Fruit fly (Drosophila melanogaster) whole organism, pupa: ENCODE measurements around the gene CG15879.

Experiments used
- CG10348 ChIP-seq: fragments of 200-800 bp; sonication (Bioruptor generic); IDR thresholded peaks from 2 replicates; pipeline ENCODE4 v1.3.6; 2022; ENCODE audit warnings: missing biosample characterization, missing genetic modification characterization
- CG12605 ChIP-seq: fragments of 200-800 bp; sonication (Bioruptor generic); IDR thresholded peaks from 2 replicates; pipeline ENCODE4 v1.3.6; 2022; ENCODE audit warnings: missing biosample characterization, missing genetic modification characterization
- CG13204 ChIP-seq: fragments of 200-800 bp; sonication (Bioruptor generic); optimal IDR thresholded peaks from 2 replicates; lab custom pipeline; 2018; ENCODE audit warnings: missing biosample characterization, mild to moderate bottlenecking, missing genetic modification characterization, moderate library complexity
- CG14655 ChIP-seq: fragments of 200-800 bp; sonication (Bioruptor generic); optimal IDR thresholded peaks from 3 replicates; lab custom pipeline; 2017; ENCODE audit warnings: mild to moderate bottlenecking, missing biosample characterization, missing genetic modification reagents, missing genetic modification characterization
- CG15710 ChIP-seq: fragments of 200-800 bp; sonication (Bioruptor generic); optimal IDR thresholded peaks from 2 replicates; lab custom pipeline; 2018; ENCODE audit warnings: missing biosample characterization, mild to moderate bottlenecking, missing genetic modification characterization, moderate library complexity
- CG17806 ChIP-seq: fragments of 200-800 bp; sonication (Bioruptor generic); optimal IDR thresholded peaks from 2 replicates; lab custom pipeline; 2018; ENCODE audit warnings: missing biosample characterization, mild to moderate bottlenecking, missing genetic modification characterization, moderate library complexity
- CG32121 ChIP-seq: fragments of 200-800 bp; sonication (Bioruptor generic); IDR thresholded peaks from 2 replicates; pipeline ENCODE4 v1.3.6; 2022; ENCODE audit warnings: missing biosample characterization, missing genetic modification characterization
- CG34367 ChIP-seq: fragments of 200-800 bp; sonication (Bioruptor generic); optimal IDR thresholded peaks from 2 replicates; lab custom pipeline; 2018; ENCODE audit warnings: missing biosample characterization, mild to moderate bottlenecking, missing genetic modification characterization
- CG4496 ChIP-seq: fragments of 200-800 bp; sonication (Bioruptor generic); IDR thresholded peaks from 3 replicates; pipeline ENCODE4 v1.3.6; 2022; ENCODE audit warnings: missing biosample characterization, missing genetic modification characterization
- CG8159 ChIP-seq: fragments of 200-800 bp; sonication (Bioruptor generic); optimal IDR thresholded peaks from 3 replicates; lab custom pipeline; 2018; ENCODE audit warnings: missing biosample characterization, mild to moderate bottlenecking, missing genetic modification characterization, moderate library complexity
- CG8301 ChIP-seq: fragments of 200-800 bp; sonication (Bioruptor generic); optimal IDR thresholded peaks from 2 replicates; lab custom pipeline; 2018; ENCODE audit warnings: missing biosample characterization, mild to moderate bottlenecking, missing genetic modification characterization
- CG9948 ChIP-seq: fragments of 200-800 bp; sonication (Bioruptor generic); optimal IDR thresholded peaks from 2 replicates; lab custom pipeline; 2018; ENCODE audit warnings: missing biosample characterization, mild to moderate bottlenecking, missing genetic modification characterization, moderate library complexity
- D1 ChIP-seq: fragments of 200-800 bp; sonication (Bioruptor generic); optimal IDR thresholded peaks from 2 replicates; lab custom pipeline; 2018; ENCODE audit warnings: missing biosample characterization, mild to moderate bottlenecking, missing genetic modification characterization, moderate library complexity
- EcR ChIP-seq: fragments of 200-800 bp; sonication (Bioruptor generic); optimal IDR thresholded peaks from 3 replicates; lab custom pipeline; 2019; ENCODE audit warnings: missing biosample characterization, missing genetic modification characterization, mild to moderate bottlenecking, moderate library complexity, missing genetic modification reagents
- Ets98B ChIP-seq: fragments of 200-800 bp; sonication (Bioruptor generic); IDR thresholded peaks from 2 replicates; pipeline ENCODE4 v1.3.6; 2022; ENCODE audit warnings: missing biosample characterization, missing genetic modification characterization
- Pif1A ChIP-seq: fragments of 200-800 bp; sonication (Bioruptor generic); optimal IDR thresholded peaks from 3 replicates; lab custom pipeline; 2016; ENCODE audit warnings: missing biosample characterization, missing genetic modification characterization
- Pif1B ChIP-seq: fragments of 200-800 bp; sonication (Bioruptor generic); optimal IDR thresholded peaks from 3 replicates; lab custom pipeline; 2016; ENCODE audit warnings: missing biosample characterization, missing genetic modification characterization
- Snoo ChIP-seq: fragments of 200-800 bp; sonication (Bioruptor generic); optimal IDR thresholded peaks from 3 replicates; lab custom pipeline; 2017; ENCODE audit warnings: missing biosample characterization, mild to moderate bottlenecking, missing genetic modification characterization, inconsistent platforms
- fd96Ca ChIP-seq: fragments of 200-800 bp; sonication (Bioruptor generic); IDR thresholded peaks from 3 replicates; pipeline ENCODE4 v1.3.6; 2022; ENCODE audit warnings: missing biosample characterization, missing genetic modification characterization
- gl ChIP-seq: fragments of 200-800 bp; sonication (Bioruptor generic); optimal IDR thresholded peaks from 2 replicates; lab custom pipeline; 2018; ENCODE audit warnings: missing biosample characterization, mild to moderate bottlenecking, missing genetic modification characterization
- rn ChIP-seq: fragments of 200-800 bp; sonication (Bioruptor generic); IDR thresholded peaks from 2 replicates; pipeline ENCODE4 v1.3.6; 2022; ENCODE audit warnings: missing biosample characterization, missing genetic modification characterization

Gene CG15879

dm6 chr3L:2168954-2169353 lies at the start of gene CG15879:
TSS of gene CG15879 (minus strand) at chr3L:2169108.
- TF ChIP-seq Pif1B (no peak), CG13204 (no peak), CG17806 (tag; lab: Kevin White, UChicago) (no peak), CG4496 (GFP tag; lab: Robert Waterston, UW) (no peak), Ets98B (GFP tag; lab: Robert Waterston, UW) (no peak)

DNA sequence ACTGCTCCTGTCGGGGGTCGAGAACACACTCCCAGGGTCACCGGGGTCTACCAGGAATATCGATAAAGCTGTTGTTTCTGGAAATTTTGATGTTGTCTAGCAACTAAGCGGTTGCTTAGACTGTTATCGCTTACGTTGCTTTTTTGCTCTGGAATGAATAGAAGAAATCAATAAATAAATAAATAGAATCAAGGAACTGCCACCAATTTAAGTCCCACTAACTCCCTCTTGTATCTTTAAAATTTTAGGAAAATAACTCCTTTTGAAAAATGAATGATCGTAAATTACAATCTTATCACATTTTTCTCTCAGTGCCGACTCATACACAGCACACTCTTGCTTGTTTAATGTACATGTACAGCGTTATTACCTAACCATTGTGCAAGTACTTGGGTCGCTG lies 43.5 kb upstream of the CG15879 start, which contains the start of gene CG15878:
Gene CG15878 (minus strand): TSS at position 101 of the 400 bp plus-strand sequence.
- no peak for TF ChIP-seq EcR (GFP tag; lab: Kevin White, UChicago)
- no peak for TF ChIP-seq CG12605
- no peak for TF ChIP-seq CG13204
- TF ChIP-seq CG8301: no peak
- no peak for TF ChIP-seq Snoo (tag; lab: Kevin White, UChicago)

dm6 chr3L:2196713-2197112 lies 27.8 kb upstream of the CG15879 start, which contains the start of gene CG8960:
TSS of gene CG8960 (plus strand) at chr3L:2197013.
- TF ChIP-seq CG34367 (tag; lab: Kevin White, UChicago) (no peak), EcR (GFP tag; lab: Kevin White, UChicago) (no peak)

DNA sequence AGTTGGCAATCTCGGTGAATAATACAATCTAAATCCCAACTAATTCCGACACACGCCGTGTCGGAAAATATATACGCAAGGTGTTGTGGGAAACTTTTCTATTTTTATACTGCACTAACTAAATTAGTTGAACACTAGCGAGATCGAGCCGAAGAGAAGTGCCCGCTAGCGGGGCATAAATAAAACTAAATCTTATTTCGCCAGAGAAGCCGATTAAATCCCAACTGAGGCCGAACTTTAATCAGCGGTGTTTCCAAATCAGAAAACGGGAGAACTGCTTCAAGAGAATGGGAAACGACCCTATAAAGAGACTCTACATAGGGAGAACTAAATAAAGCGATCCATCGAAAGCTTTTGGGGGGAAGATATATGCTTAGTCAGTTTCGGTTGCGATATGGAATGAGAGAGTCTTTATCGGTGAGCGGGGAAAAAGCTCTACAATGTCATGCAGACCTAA lies 23.1 kb upstream of the CG15879 start, which contains the start of gene CG5707:
Gene CG5707 (minus strand): TSS at position 228 of the 457 bp plus-strand sequence.
- TF ChIP-seq CG12605 (no peak), CG8301 (no peak), CG9948 (tag; lab: Kevin White, UChicago) (no peak), CG34367 (tag; lab: Kevin White, UChicago) (no peak), CG13204 (no peak), Pif1B (no peak), rn (no peak), D1 (tag; lab: Kevin White, UChicago) (no peak), CG14655 (GFP tag; lab: Kevin White, UChicago) (no peak), CG32121 (GFP tag; lab: Robert Waterston, UW) (no peak), gl (no peak), CG4496 (GFP tag; lab: Robert Waterston, UW) (no peak)
- TF ChIP-seq, all 21 proteins: peak for 0

DNA sequence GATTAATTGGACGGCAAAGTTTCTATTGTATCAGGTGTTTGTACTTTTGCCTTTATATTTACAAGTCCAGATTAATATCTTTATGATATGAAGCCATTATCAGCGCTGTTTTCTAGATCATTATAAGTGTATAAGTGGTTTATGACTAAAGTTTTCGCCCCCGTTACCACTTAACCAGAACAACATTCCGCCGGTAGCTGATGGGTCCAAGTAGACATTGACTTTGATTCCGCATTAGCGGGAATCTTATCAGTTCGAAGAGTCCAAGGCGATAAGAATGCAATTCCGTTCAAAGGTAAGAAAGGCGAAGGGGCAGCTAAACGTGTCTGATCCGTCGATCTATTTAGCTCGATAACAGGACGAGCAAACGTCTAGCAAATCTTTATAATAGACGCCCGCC lies 22.6 kb upstream of the CG15879 start:
- TF ChIP-seq Ets98B (GFP tag; lab: Robert Waterston, UW) (no peak), gl (no peak), Pif1A (no peak), CG14655 (GFP tag; lab: Kevin White, UChicago) (no peak), CG8159 (tag; lab: Kevin White, UChicago) (no peak)

dm6 chr3L:2185630-2186029 lies 16.7 kb upstream of the CG15879 start, which contains the start of gene CG13810:
TSS of gene CG13810 (plus strand) at chr3L:2185930.
- TF ChIP-seq CG9948 (tag; lab: Kevin White, UChicago) (no peak), D1 (tag; lab: Kevin White, UChicago) (no peak), CG8159 (tag; lab: Kevin White, UChicago) (no peak), Ets98B (GFP tag; lab: Robert Waterston, UW) (no peak), rn (no peak), Snoo (tag; lab: Kevin White, UChicago) (no peak), gl (no peak), CG10348 (no peak), CG15710 (tag; lab: Kevin White, UChicago) (no peak), CG8301 (no peak), Pif1B (no peak), EcR (GFP tag; lab: Kevin White, UChicago) (no peak), fd96Ca (GFP tag; lab: Robert Waterston, UW) (no peak), Pif1A (no peak), CG13204 (no peak), CG4496 (GFP tag; lab: Robert Waterston, UW) (no peak), CG32121 (GFP tag; lab: Robert Waterston, UW) (no peak)

dm6 chr3L:2174232-2174631 lies 5.3 kb upstream of the CG15879 start, which contains the start of gene CG15820:
TSS of gene CG15820 (minus strand) at chr3L:2174332.
- TF ChIP-seq Pif1B (no peak), CG32121 (GFP tag; lab: Robert Waterston, UW) (no peak), CG15710 (tag; lab: Kevin White, UChicago) (no peak), CG14655 (GFP tag; lab: Kevin White, UChicago) (no peak), CG12605 (no peak), Snoo (tag; lab: Kevin White, UChicago) (no peak), CG8301 (no peak), CG8159 (tag; lab: Kevin White, UChicago) (no peak), EcR (GFP tag; lab: Kevin White, UChicago) (no peak), CG4496 (GFP tag; lab: Robert Waterston, UW) (no peak), gl (no peak), fd96Ca (GFP tag; lab: Robert Waterston, UW) (no peak), D1 (tag; lab: Kevin White, UChicago) (no peak), CG9948 (tag; lab: Kevin White, UChicago) (no peak), CG13204 (no peak), CG10348 (no peak), Pif1A (no peak)
